Fruit fly (Drosophila melanogaster): ENCODE results near the gene CG10077.

CG10077 gene

DNA sequence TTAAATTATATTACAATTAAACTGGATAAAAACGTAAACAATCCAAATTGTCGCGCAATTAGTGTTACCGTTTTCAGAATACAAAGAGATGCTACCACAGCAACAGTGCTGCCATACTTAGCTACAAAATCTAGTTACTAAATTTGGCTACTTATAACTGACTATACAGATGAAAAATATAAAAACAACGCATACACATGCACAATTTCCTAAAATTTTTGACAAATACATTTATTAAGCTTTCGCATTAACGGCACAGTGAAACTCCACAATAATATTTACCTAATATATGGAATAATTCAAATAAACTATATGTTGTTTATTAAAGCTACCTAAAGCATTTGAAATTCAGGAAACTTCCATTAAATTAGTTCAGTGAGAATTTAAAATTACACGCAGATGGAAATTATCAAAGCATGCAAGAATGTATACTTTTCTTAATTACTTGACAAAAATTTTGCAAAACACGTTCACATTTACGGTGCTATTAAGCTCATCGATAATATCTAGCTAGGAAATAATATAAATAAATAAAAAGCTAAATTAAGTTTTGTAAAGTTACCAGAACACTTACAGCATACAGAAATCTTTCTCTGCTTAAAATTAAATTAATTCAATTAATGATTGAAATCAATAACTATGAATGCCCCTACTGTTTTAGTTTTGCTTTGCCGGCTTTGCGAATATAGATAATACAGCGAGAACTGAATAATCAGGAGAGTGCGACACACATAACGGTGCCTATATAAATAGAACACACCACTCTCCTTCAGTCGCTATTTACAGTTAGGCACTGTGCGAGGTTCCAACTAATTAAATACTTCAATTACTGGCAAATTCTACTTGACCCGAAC is 13.5 kb upstream of the CG10077 start, which contains the start of the genes Mis12 and CG9953 (continued):
- TF ChIP-seq CG6792 (GFP tag; optimal IDR thresholded peaks at IDR 0.05) (peak; percentile 23), fd85E (GFP tag; optimal IDR thresholded peaks at IDR 0.05) (no peak), vri (GFP tag; optimal IDR thresholded peaks at IDR 0.05) (no peak), Hr39 (GFP tag; optimal IDR thresholded peaks at IDR 0.05) (peak; percentile 24), salr (GFP tag; optimal IDR thresholded peaks at IDR 0.05) (no peak), CG11294 (GFP tag; IDR thresholded peaks at IDR 0.05) (no peak), CG34406 (GFP tag; optimal IDR thresholded peaks at IDR 0.05) (peak; percentile 19), Ets21C (GFP tag; optimal IDR thresholded peaks at IDR 0.05) (no peak), Blimp-1 (GFP tag; optimal IDR thresholded peaks at IDR 0.05) (no peak), topi (GFP tag; optimal IDR thresholded peaks at IDR 0.05) (peak; percentile 13), fkh (GFP tag; optimal IDR thresholded peaks at IDR 0.05) (no peak), CG16779 (tag; optimal IDR thresholded peaks at IDR 0.05) (no peak), CG10631 (GFP tag; optimal IDR thresholded peaks at IDR 0.05) (peak; percentile 44), fd59A (GFP tag; optimal IDR thresholded peaks at IDR 0.05) (no peak), Eip93F (GFP tag; optimal IDR thresholded peaks at IDR 0.05) (no peak), CG8319 (GFP tag; optimal IDR thresholded peaks at IDR 0.05) (no peak), CG3919 (GFP tag; optimal IDR thresholded peaks at IDR 0.05) (peak; percentile 44), cyc (GFP tag; optimal IDR thresholded peaks at IDR 0.05) (peak; percentile 23), dac (GFP tag; optimal IDR thresholded peaks at IDR 0.05) (no peak), CG11762 (GFP tag; optimal IDR thresholded peaks at IDR 0.05; ENCODE audit: insufficient read depth) (no peak), CG6854 (GFP tag; optimal IDR thresholded peaks at IDR 0.05) (no peak), CG3032 (tag; optimal IDR thresholded peaks at IDR 0.05) (peak; percentile 25), CG6808 (GFP tag; optimal IDR thresholded peaks at IDR 0.05) (peak; percentile 31)

DNA sequence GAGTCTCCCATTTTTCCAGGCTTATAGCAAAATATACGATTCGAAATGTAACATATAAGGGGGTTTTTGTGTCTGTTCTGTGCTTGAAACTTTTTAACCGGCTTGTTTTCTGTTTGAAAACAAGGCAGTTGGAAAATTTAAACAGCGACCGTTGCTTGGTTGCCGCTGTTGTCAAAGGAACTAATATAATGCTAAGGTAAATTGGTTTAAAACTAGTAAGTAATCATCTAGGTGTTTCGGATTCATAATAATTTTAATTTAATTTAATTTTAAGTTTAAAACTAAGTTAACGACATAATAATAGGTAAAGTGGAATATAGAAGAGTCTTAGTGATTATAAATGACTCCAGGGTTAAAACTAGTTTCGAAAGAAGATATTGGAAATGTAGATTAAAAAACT is 12.1 kb upstream of the CG10077 start, which contains the start of gene CG10064:
CG10064 (minus strand) TSS at position 101 of the 400 bp plus-strand sequence.
- TF ChIP-seq Ets96B (tag; optimal IDR thresholded peaks at IDR 0.05) (no peak), CG10669 (GFP tag; optimal IDR thresholded peaks at IDR 0.05) (no peak), CG3919 (GFP tag; optimal IDR thresholded peaks at IDR 0.05) (no peak), esn (GFP tag; optimal IDR thresholded peaks at IDR 0.05) (no peak), CG6854 (GFP tag; optimal IDR thresholded peaks at IDR 0.05) (no peak), lz (GFP tag; optimal IDR thresholded peaks at IDR 0.05) (no peak), Eip75B (GFP tag; optimal IDR thresholded peaks at IDR 0.05) (no peak), fd85E (GFP tag; optimal IDR thresholded peaks at IDR 0.05) (no peak), CG15336 (GFP tag; IDR thresholded peaks at IDR 0.05) (no peak), Blimp-1 (GFP tag; optimal IDR thresholded peaks at IDR 0.05) (no peak), CG1621 (tag; optimal IDR thresholded peaks at IDR 0.05) (no peak), CG32006 (GFP tag; optimal IDR thresholded peaks at IDR 0.05) (no peak), CG6808 (GFP tag; optimal IDR thresholded peaks at IDR 0.05) (no peak), Ets21C (GFP tag; optimal IDR thresholded peaks at IDR 0.05) (no peak), dsx (GFP tag; optimal IDR thresholded peaks at IDR 0.05; ENCODE audit: poor library complexity, severe bottlenecking) (no peak), Sox102F (GFP tag; optimal IDR thresholded peaks at IDR 0.05) (no peak), Eip93F (GFP tag; optimal IDR thresholded peaks at IDR 0.05) (no peak)

DNA sequence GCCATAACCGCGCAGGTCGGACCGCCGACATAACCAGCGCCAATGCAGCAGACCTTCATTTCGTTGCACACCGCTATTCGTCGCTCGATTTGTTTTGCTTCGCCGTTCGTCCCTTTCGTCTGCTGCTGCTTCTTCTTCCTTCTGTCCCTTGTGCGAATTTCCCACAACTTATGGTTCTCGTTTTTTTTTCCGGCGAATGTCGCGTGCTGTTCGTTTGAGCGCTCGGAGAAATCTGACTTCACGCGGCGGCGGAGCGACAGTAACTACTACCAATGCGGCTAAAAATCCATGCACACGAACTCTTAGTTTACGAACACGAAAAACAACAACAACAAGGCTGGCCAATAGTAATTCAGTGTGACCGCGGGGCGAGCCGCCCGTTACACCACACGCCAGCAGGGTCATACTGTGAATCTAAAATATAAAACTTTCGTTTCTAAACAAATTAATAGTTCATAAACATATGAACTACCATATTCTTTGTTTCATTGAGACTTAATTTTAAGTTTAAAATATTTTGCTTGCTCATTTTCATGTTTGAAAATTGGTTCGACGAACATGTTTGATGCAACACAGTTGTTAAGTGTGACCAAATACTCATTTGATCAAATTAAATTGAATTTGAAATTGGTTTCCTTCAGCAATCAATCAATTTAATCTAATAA is 8.9 kb upstream of the CG10077 start, which contains the start of gene sgl:
sgl (minus strand) TSS at position 271 of the 665 bp plus-strand sequence.
- TF ChIP-seq CG15336 (GFP tag; IDR thresholded peaks at IDR 0.05): peak; percentile 55; the same call in 1 of the 2 replicates
- peak; percentile 54 for TF ChIP-seq CG9139 (GFP tag; optimal IDR thresholded peaks at IDR 0.05)
- peak; percentile 36 for TF ChIP-seq Sox14 (GFP tag; optimal IDR thresholded peaks at IDR 0.05)
- no peak for TF ChIP-seq Smox (GFP tag; optimal IDR thresholded peaks at IDR 0.05)
- TF ChIP-seq Met (GFP tag; optimal IDR thresholded peaks at IDR 0.05): peak; percentile 8
- no peak for TF ChIP-seq Blimp-1 (GFP tag; optimal IDR thresholded peaks at IDR 0.05)
- TF ChIP-seq net (GFP tag; optimal IDR thresholded peaks at IDR 0.05): peak; percentile 4
- peak; percentile 34 for TF ChIP-seq CG6808 (GFP tag; optimal IDR thresholded peaks at IDR 0.05)
- TF ChIP-seq dac (GFP tag; optimal IDR thresholded peaks at IDR 0.05): no peak
- TF ChIP-seq Eip78C (GFP tag): peak; percentile 73
- TF ChIP-seq salr (GFP tag; optimal IDR thresholded peaks at IDR 0.05): peak in 1 of 2 experiments; percentile 36
- TF ChIP-seq spab (GFP tag; optimal IDR thresholded peaks at IDR 0.05): peak; percentile 29
- TF ChIP-seq CG16779 (tag; optimal IDR thresholded peaks at IDR 0.05): peak; percentile 72
- no peak; the same call in 1 of the 2 replicates for TF ChIP-seq Gug (GFP tag; IDR thresholded peaks at IDR 0.05)
- no peak for TF ChIP-seq Ets21C (GFP tag; optimal IDR thresholded peaks at IDR 0.05)
- TF ChIP-seq CG6854 (GFP tag; optimal IDR thresholded peaks at IDR 0.05): peak; percentile 48
- TF ChIP-seq Sox102F (GFP tag; optimal IDR thresholded peaks at IDR 0.05): no peak
- peak; percentile 59 for TF ChIP-seq CG3919 (GFP tag; optimal IDR thresholded peaks at IDR 0.05)
- peak; percentile 75 for TF ChIP-seq eg (GFP tag; IDR thresholded peaks at IDR 0.05)
- TF ChIP-seq CG34406 (GFP tag; optimal IDR thresholded peaks at IDR 0.05): peak; percentile 31
- peak; percentile 42 for TF ChIP-seq CG3032 (tag; optimal IDR thresholded peaks at IDR 0.05)
- peak; percentile 48; the same call in 2 of the 3 replicates for TF ChIP-seq CG8119 (GFP tag; IDR thresholded peaks at IDR 0.05)

All from whole organism, prepupa.